Worm (Caenorhabditis elegans): ENCODE measurements around the gene tex-2.

tex-2 gene

DNA sequence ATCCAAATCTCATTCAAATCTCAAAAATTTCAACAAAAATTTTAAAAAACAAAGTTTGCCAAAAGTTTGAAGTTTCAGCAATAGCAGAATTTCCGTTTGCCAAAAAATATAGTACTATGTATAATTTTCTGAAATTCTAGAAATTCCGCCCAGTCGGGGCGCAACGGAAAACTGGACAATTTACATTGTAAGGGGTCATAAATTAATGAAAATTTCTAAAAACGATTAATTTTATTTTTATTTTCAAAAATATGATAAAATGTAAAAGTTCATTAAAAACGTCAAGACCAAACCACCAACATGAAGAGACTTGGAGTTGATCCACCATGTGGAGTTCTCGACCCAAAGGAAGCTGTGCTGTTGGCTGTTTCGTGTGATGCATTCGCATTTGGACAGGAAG lies 55.1 kb downstream of the tex-2 start, which contains the start of gene ZK1248.4:
TSS of gene ZK1248.4 (plus strand) at position 301 of the 400 bp plus-strand sequence.
- TF ChIP-seq lin-11 (tag; optimal IDR thresholded peaks at IDR 0.05) = no peak
- no peak for TF ChIP-seq dmd-4 (tag; optimal IDR thresholded peaks at IDR 0.05)
- TF ChIP-seq mdl-1 (tag; optimal IDR thresholded peaks at IDR 0.05) = no peak
- no peak for TF ChIP-seq ceh-82 (tag; optimal IDR thresholded peaks at IDR 0.05)
- no peak for TF ChIP-seq ztf-4 (tag; optimal IDR thresholded peaks at IDR 0.05)
- no peak for TF ChIP-seq nhr-25 (tag; optimal IDR thresholded peaks at IDR 0.05)
- no peak for TF ChIP-seq nhr-6 (tag; optimal IDR thresholded peaks at IDR 0.05)
- no peak for TF ChIP-seq elt-1 (tag; optimal IDR thresholded peaks at IDR 0.05)

All from whole organism, L2 larva.